Worm (Caenorhabditis elegans) whole organism, mixed stage, embryonic: ENCODE data around the gene vha-6.

Source experiments
- ceh-43 ChIP-seq: fragments of 200-800 bp; sonication (Bioruptor generic); optimal IDR thresholded peaks from 2 replicates; lab custom pipeline; 2018; ENCODE audit warnings: mild to moderate bottlenecking, missing genetic modification characterization, moderate library complexity, missing compliant biosample characterization
- elt-1 ChIP-seq: sonication (generic microtip); optimal IDR thresholded peaks from 2 replicates; lab custom pipeline; 2017; ENCODE audit warnings: missing genetic modification characterization, mild to moderate bottlenecking, missing compliant biosample characterization, antibody characterized with exemption, moderate library complexity, borderline replicate concordance; ENCODE audit not compliant: insufficient read depth
- elt-3 ChIP-seq: fragments of 150-350 bp; optimal IDR thresholded peaks from 2 replicates; lab custom pipeline; 2014; ENCODE audit warnings: missing biosample characterization, missing genetic modification characterization
- lin-13 ChIP-seq: fragments of 150-350 bp; optimal IDR thresholded peaks from 2 replicates; lab custom pipeline; 2014; ENCODE audit warnings: missing biosample characterization, missing genetic modification characterization
- lsy-2 ChIP-seq: fragments of 150-350 bp; optimal IDR thresholded peaks from 2 replicates; lab custom pipeline; 2014; ENCODE audit warnings: missing biosample characterization, missing genetic modification characterization
- mep-1 ChIP-seq: fragments of 150-350 bp; optimal IDR thresholded peaks from 2 replicates; lab custom pipeline; 2017; ENCODE audit warnings: missing biosample characterization, missing genetic modification reagents, missing genetic modification characterization, inconsistent platforms
- nhr-237 ChIP-seq: fragments of 150-350 bp; optimal IDR thresholded peaks from 2 replicates; lab custom pipeline; 2014; ENCODE audit warnings: missing biosample characterization, missing genetic modification characterization
- unc-62 ChIP-seq: fragments of 150-350 bp; optimal IDR thresholded peaks from 2 replicates; lab custom pipeline; 2014; ENCODE audit warnings: missing biosample characterization, missing genetic modification reagents, missing genetic modification characterization

ce11 chrII:11443862-11444261, 5.6 kb upstream of the vha-6 start, which contains the start of gene adbp-1:
- TF ChIP-seq mep-1 (tag; lab: Kevin White, UChicago) = no peak
- no peak for TF ChIP-seq ceh-43 (GFP tag; lab: Kevin White, UChicago)
- TF ChIP-seq elt-1 (tag; lab: Kevin White, UChicago) = no peak
- no peak for TF ChIP-seq unc-62 (GFP tag; lab: Kevin White, UChicago)
- no peak for TF ChIP-seq nhr-237 (tag; lab: Kevin White, UChicago)
- TF ChIP-seq lin-13 (tag; lab: Kevin White, UChicago) = no peak
- TF ChIP-seq elt-3 = no peak
- no peak for TF ChIP-seq lsy-2 (tag; lab: Kevin White, UChicago)
